Worm (Caenorhabditis elegans) whole organism, dauer: ENCODE data around the gene catp-6.
"Not testable (repeated sequence)": the region's sequence is repeated elsewhere in the genome, so short reads cannot be mapped to it uniquely, and the experiment has no call there.

Experiments
- unc-62 ChIP-seq: sonication (generic microtip); optimal IDR thresholded peaks from 2 replicates; lab custom pipeline; 2017; ENCODE audit warnings: missing biosample characterization, missing genetic modification reagents, missing genetic modification characterization

catp-6 gene

DNA sequence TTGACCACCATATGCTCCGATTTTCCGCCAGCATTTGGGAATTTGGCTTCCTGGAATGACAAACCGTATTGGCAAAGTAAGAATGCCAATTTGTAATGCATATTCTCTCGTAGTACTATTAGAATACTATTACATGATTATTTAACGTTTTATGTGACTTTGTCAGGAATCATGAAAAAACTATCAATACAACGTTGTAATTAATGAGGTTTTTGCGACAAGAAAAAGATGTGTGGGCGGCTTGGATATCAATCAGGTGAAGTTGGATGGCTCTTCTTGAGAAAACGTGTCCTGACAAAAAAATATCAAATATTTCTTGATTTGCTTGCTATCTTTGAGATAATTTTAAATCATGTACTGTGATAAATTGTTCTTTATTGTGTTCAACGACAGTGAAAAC is 23.7 kb upstream of the catp-6 start, which contains the start of gene K07F5.7:
K07F5.7 (minus strand) TSS at position 101 of the 400 bp plus-strand sequence.
- TF ChIP-seq unc-62 (GFP tag; lab: Kevin White, UChicago): no peak

DNA sequence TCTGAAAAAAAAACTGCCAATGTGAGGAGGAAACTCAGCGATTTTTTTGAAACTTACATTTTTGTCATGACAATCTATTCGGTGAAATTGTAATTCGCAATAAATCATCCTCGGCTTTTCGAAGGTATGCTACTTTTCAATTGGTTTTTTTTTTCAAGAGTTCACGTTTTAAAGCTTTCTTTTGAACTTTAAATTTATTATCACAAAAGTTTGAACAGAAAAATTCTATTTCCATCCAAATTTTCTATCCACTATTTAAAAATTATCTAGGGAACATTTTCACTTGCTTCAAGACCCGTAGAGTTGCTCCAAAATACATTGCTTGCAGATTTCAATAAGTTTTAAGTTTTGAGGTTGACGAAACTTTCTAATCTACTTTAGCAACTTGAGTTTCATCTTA is 22.2 kb upstream of the catp-6 start, which contains the start of gene K07F5.6:
K07F5.6 (minus strand) TSS at position 101 of the 400 bp plus-strand sequence.
- no peak for TF ChIP-seq unc-62 (GFP tag; lab: Kevin White, UChicago)

DNA sequence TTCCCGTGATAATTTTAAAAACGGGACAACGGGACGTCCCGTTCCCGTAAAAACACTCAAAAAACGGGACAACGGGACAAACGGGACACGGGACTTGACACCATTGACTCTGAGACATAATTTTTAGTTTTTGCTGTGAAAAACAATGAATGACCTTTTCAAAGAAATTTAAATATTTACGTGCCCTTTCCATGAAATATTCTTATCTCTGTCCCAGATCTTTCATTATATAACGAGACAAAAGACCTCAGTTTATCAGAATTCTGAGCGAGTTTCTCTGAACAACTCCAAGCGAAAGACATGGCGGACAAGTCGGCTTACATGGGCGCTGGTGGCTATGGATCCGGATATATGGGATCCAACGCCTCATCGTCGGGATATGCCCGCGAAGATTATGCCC is 19.4 kb upstream of the catp-6 start, which contains the start of gene nspd-2:
nspd-2 (plus strand) TSS at position 301 of the 400 bp plus-strand sequence.
- no peak for TF ChIP-seq unc-62 (GFP tag; lab: Kevin White, UChicago)

DNA sequence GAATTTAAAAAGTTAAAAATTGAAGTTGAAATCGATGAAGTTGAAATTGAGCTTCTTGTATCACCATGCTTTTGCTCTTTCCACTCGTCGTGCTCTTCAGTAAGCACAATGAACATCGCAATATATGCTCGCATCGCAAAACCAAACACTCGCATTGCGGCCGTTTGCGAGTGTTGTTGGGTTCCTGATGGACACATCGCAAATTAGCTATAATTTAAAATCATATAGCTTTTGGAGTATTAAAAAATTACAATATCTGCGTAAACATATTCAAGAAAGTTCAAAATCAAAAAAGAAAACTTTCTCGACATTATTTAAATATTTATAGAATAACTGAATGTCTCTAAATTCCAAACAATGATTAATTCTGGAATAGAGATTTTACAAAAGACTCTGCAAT is 17.7 kb upstream of the catp-6 start, which contains the start of gene K07F5.17:
K07F5.17 (plus strand) TSS at position 301 of the 400 bp plus-strand sequence.
- TF ChIP-seq unc-62 (GFP tag; lab: Kevin White, UChicago): no peak

DNA sequence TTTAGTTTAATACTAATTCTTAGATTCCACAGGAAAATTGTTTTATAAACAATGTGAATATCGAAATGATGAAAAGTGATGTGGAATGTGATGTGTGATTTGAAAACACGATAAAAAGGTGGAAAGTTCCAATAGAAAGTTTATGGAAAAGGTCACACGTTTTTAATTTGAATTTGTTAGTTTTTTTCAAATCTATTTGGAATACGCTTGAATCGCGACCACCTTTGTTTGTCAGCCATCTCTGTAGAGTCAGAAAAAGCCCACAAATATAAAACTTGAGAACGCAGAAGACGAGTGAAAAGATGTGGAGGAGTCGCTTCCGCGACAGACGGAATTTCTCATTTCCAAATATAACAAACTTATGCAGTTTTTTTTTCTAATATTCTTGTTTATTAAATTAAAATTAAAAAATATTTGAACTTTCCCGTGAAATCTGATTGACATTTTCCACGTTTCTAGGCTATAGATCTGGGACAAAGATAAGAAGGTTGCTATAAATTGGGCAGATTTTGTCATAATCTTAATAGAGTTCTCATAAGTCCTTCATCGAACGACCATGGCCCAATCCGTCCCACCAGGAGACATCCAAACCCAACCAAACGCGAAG is 16.7 kb upstream of the catp-6 start, which contains the start of the genes kin-24 and msp-56:
kin-24 (minus strand) TSS at position 101 of the 607 bp plus-strand sequence.
msp-56 (plus strand) TSS at position 557 of the 607 bp plus-strand sequence.
- no peak for TF ChIP-seq unc-62 (GFP tag; lab: Kevin White, UChicago)

DNA sequence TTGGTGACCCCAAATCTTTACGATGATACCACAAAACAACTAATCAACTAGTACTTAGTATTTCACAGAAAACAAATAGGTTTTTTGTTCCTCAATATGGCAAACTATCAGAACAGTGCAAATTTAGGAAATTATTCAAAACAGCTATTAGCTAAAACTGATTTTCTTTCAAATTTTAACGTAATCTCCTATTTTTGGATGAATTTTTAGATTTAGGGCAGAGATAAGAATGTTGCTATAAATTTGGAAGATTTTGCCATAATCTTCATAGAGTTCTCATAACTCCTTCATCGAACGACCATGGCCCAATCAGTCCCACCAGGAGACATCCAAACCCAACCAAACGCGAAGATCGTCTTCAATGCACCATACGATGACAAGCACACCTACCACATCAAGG is 13.0 kb upstream of the catp-6 start, which contains the start of gene msp-10:
msp-10 (plus strand) TSS at position 301 of the 400 bp plus-strand sequence.
- not testable (repeated sequence) for TF ChIP-seq unc-62 (GFP tag; lab: Kevin White, UChicago)

DNA sequence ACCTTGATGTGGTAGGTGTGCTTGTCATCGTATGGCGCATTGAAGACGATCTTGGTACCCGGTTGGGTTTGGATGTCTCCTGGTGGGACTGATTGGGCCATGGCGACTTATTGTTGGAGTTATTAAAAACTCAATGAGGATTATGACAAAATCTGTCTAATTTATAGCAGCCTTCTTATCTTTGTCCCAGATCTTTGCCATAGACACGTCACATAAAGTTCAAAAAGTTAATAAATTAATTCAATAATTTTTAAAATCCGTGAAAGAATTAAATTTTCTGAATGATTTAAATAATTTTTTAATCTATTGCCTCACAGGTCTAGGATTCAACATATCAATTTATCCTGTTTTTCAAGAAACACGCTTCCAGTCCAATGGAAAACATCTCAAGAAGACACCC is 11.9 kb upstream of the catp-6 start, which contains the start of gene msp-81:
msp-81 (minus strand) TSS at position 101 of the 400 bp plus-strand sequence.
- no peak for TF ChIP-seq unc-62 (GFP tag; lab: Kevin White, UChicago)

DNA sequence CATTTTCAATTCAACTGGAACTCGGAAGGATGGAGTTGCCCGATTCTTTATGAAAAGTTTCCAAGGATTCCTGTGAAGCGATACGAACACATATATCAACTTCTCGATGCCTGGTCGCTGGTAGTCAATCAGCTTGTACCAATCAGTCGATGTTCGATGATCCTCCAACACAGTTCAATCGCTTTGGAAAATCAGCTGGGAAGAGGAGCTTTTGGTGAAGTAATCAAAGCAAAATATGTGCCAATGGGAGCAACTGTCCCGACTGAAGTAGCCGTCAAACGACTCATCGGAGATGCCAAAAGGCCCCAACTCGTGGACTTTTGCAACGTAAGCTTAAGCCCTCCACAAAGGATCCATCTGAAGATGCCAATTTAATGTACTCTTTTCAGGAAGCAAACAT is 9.0 kb upstream of the catp-6 start:
- no peak for TF ChIP-seq unc-62 (GFP tag; lab: Kevin White, UChicago)

DNA sequence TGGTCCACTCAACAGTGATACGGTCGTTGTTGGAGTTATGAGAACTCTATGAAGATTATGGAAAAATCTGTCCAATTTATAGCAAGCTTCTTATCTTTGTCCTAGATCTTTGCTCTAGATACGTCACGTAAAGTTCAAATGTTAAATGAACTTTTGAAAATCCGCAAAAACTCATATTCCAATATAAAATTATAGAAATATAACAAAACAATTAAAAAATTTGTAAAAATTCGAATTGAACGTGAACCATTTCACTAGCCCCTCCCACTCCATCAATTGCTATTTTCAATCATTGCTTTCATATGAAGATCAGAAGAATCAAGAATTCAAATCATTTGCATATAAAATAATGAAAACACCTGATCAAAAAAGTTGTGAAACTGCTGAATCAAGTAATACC is 8.2 kb upstream of the catp-6 start, which contains the start of gene kin-21:
kin-21 (plus strand) TSS at position 301 of the 400 bp plus-strand sequence.
- TF ChIP-seq unc-62 (GFP tag; lab: Kevin White, UChicago): no peak

DNA sequence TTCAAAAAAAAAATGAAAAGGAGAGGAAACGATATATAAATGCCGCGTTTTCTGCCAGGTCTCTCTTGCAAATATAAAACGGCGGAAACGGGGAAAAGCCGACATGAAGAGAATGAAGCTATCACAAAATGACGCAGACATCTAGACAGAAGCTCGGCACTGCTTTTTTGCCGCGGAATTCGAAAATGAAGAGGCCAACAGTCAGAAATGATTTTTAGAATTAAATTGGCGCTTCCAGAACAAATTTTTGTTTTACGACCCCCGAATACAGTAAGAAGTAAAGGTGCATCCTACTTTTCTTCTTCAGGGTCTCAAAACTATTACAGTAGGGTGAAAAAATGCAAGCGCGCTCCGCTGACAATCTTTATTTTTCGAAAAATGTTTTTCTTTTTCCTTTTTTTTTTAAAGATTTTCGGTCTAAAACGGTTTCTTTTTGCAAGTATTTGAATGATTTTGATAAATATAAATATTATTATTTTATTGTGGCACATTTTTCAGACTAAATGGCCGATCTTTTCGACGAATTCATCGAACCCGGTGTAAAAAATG is 890 bp upstream of the catp-6 start, which contains the start of gene mtr-4:
mtr-4 (plus strand) TSS at position 499 of the 549 bp plus-strand sequence.
- TF ChIP-seq unc-62 (GFP tag; lab: Kevin White, UChicago): no peak

DNA sequence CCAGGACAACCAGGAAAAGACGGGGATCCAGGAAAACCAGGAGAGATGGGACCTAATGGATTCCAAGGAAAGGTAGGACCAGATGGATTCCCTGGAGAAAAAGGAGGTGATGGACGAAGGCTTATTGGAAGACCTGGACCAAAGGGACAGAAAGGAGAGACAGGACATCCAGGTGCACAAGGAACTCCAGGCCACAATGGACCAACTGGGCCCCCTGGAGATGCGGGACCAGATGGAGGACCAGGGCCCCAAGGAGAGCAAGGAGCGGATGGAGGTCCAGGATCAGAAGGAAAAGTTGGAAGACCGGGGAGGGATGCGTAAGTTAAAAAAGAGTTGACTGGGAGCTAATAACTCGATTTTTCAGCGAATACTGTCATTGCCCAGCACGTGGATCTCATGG is 1.8 kb downstream of the catp-6 start:
- no peak for TF ChIP-seq unc-62 (GFP tag; lab: Kevin White, UChicago)

DNA sequence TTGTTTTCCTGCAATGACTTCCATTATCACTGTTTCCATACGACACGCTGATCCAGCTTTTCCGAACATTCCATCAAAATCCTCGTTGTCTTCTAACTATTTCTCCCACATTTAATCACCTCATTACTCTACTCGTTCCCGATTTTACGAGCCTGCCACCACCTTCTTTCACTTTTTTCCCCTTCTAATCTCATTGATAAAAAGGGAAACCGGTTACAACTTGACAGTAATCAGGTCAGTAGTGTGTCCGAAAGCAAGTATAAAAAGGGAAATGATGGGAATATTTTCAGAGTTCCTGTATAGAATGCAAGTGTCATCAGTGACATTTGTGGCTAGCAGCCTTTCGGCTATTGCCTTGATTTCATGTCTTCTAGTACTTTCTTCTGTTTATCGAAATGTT is 2.8 kb downstream of the catp-6 start, which contains the start of gene col-123:
col-123 (plus strand) TSS at position 301 of the 400 bp plus-strand sequence.
- no peak for TF ChIP-seq unc-62 (GFP tag; lab: Kevin White, UChicago)

DNA sequence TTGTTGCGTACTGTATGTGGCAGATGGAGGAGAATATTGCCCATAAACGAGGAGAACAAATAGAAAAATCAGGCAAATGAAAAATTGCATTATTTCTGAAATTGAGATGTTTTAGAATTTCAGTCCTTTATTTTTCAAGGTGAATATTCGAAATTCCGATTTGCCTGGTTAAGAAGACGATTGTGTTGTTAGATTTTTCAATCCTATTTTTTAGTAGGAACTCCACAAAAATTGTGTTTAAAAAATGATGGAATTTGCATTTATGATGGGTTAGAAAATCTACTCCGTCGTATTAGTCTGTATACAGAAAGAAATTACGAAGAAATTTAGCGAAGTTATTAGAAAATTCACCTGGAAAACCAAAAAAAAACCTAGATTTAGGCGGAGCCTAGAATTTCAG is 8.9 kb downstream of the catp-6 start, which contains the start of gene egl-20:
egl-20 (minus strand) TSS at position 101 of the 400 bp plus-strand sequence.
- TF ChIP-seq unc-62 (GFP tag; lab: Kevin White, UChicago): no peak

DNA sequence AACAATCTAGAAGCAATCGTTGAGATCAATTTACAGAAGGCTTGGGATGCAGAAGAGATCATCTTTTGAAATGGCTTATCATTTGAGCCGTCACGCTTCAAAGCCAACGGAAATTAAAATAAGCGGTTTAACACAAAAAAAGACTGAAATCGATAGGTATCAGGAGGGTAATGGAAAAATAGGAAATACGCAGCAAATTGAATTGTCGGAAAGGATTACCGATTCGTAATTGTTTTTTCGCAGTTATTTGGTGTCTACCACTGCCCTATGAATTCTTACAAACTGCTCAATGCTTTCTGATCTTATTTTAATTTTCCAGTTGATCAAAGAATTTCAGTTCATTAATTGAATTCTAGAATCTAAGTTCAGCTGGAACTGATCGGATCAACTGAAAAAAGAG is 12.9 kb downstream of the catp-6 start:
- TF ChIP-seq unc-62 (GFP tag; lab: Kevin White, UChicago): no peak

DNA sequence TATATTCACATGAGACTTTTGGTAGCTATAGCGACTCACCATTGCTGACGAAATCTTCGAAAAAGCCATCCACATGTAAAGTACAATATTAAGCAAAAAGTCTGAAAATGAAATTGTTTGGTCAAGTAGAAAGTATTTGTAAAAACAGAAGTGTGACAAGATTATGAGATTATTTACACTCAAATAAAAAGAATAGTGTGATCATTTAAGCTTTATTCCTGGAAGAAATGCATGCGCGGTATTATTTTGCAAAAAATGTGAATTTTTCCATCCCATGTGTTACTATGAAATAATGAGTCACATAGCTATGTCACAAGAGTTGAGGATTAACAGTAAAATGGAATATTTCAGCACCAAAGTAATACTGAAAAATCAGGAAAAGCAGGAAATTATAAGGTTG is 13.7 kb downstream of the catp-6 start, which contains the start of gene dct-15:
dct-15 (minus strand) TSS at position 101 of the 400 bp plus-strand sequence.
- TF ChIP-seq unc-62 (GFP tag; lab: Kevin White, UChicago): no peak

DNA sequence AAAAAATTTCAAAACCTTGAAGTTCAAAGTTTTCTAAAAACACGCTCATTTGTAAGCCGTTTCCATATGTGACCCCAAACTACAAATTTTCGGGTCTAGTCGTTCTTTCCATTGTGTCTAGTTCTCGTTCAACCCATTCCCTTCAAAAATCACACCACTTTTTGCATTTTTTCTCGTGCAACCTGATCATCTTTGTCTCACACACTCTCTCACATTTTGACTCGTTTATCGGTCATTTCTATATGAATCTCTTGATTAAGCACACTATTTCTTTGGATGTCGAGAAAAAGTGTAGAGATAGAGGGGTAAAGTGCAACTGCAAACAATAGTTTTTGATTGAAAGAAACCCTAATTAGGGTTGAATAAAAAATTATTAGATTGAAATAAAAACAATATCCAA is 20.8 kb downstream of the catp-6 start:
- no peak for TF ChIP-seq unc-62 (GFP tag; lab: Kevin White, UChicago)
